Worm (Caenorhabditis elegans): ENCODE measurements around the gene C27D8.2.

C27D8.2 gene

ce11 chrIV:12757470-12757869 lies 46.5 kb downstream of the C27D8.2 start, which contains the start of gene flp-9:
Gene flp-9, minus strand, starts transcription at chrIV:12757570.
- TF ChIP-seq dao-5 (tag; optimal IDR thresholded peaks at IDR 0.05): no peak
- TF ChIP-seq W03F9.2 (tag; optimal IDR thresholded peaks at IDR 0.05): no peak
- TF ChIP-seq him-1 (tag; optimal IDR thresholded peaks at IDR 0.05): no peak

ce11 chrIV:12762782-12763181 lies 51.8 kb downstream of the C27D8.2 start:
- TF ChIP-seq dao-5 (tag; optimal IDR thresholded peaks at IDR 0.05): no peak
- TF ChIP-seq W03F9.2 (tag; optimal IDR thresholded peaks at IDR 0.05): no peak
- TF ChIP-seq him-1 (tag; optimal IDR thresholded peaks at IDR 0.05): no peak
